Fruit fly (Drosophila melanogaster) whole organism, prepupa: ENCODE data around the gene Obp83a.

Experiments
- CG10631 ChIP-seq: fragments of 200-800 bp; sonication (Bioruptor generic); optimal IDR thresholded peaks from 2 replicates; lab custom pipeline; 2016; ENCODE audit warnings: missing biosample characterization, missing genetic modification characterization
- CG10669 ChIP-seq: fragments of 200-800 bp; sonication (Bioruptor generic); optimal IDR thresholded peaks from 3 replicates; lab custom pipeline; 2018; ENCODE audit warnings: missing biosample characterization, mild to moderate bottlenecking, missing genetic modification characterization, moderate library complexity
- CG11294 ChIP-seq: fragments of 200-800 bp; sonication (Bioruptor generic); IDR thresholded peaks from 2 replicates; pipeline ENCODE4 v1.3.6; 2022; ENCODE audit warnings: missing biosample characterization, missing genetic modification characterization
- CG31627 ChIP-seq: fragments of 200-800 bp; sonication (Bioruptor generic); optimal IDR thresholded peaks from 3 replicates; lab custom pipeline; 2016; ENCODE audit warnings: missing biosample characterization, missing genetic modification characterization
- CG32006 ChIP-seq: fragments of 200-800 bp; sonication (Bioruptor generic); optimal IDR thresholded peaks from 3 replicates; lab custom pipeline; 2017; ENCODE audit warnings: missing biosample characterization, mild to moderate bottlenecking, missing genetic modification characterization
- CG34406 ChIP-seq: fragments of 200-800 bp; sonication (Bioruptor generic); optimal IDR thresholded peaks from 3 replicates; lab custom pipeline; 2016; ENCODE audit warnings: missing biosample characterization, missing genetic modification characterization
- CG6163 ChIP-seq: fragments of 200-800 bp; sonication (Bioruptor generic); IDR thresholded peaks from 3 replicates; pipeline ENCODE4 v1.3.6; 2022; ENCODE audit warnings: missing biosample characterization, missing genetic modification characterization
- CG6792 ChIP-seq: fragments of 200-800 bp; sonication (Bioruptor generic); optimal IDR thresholded peaks from 3 replicates; lab custom pipeline; 2016; ENCODE audit warnings: missing biosample characterization, missing genetic modification characterization
- CG6808 ChIP-seq: fragments of 200-800 bp; sonication (Bioruptor generic); optimal IDR thresholded peaks from 3 replicates; lab custom pipeline; 2017; ENCODE audit warnings: missing biosample characterization, missing genetic modification characterization, mild to moderate bottlenecking, moderate library complexity, missing genetic modification reagents
- CG7368 ChIP-seq: fragments of 200-800 bp; sonication (Bioruptor generic); optimal IDR thresholded peaks from 3 replicates; lab custom pipeline; 2016; ENCODE audit warnings: missing biosample characterization, missing genetic modification characterization
- CG8319 ChIP-seq: fragments of 200-800 bp; sonication (Bioruptor generic); optimal IDR thresholded peaks from 3 replicates; lab custom pipeline; 2016; ENCODE audit warnings: missing biosample characterization, missing genetic modification characterization
- CG8632 ChIP-seq: fragments of 200-800 bp; sonication (Bioruptor generic); optimal IDR thresholded peaks from 3 replicates; lab custom pipeline; 2016; ENCODE audit warnings: missing biosample characterization, missing genetic modification characterization
- CG9139 ChIP-seq: fragments of 200-800 bp; sonication (Bioruptor generic); optimal IDR thresholded peaks from 3 replicates; lab custom pipeline; 2017; ENCODE audit warnings: missing biosample characterization, mild to moderate bottlenecking, missing genetic modification characterization
- Eip78C ChIP-seq: fragments of 200-800 bp; sonication (Bioruptor generic); peaks from one replicate; lab custom pipeline; 2016; ENCODE audit warnings: missing biosample characterization, missing genetic modification characterization
- Ets21C ChIP-seq: fragments of 200-800 bp; sonication (Bioruptor generic); optimal IDR thresholded peaks from 3 replicates; lab custom pipeline; 2016; ENCODE audit warnings: missing biosample characterization, missing genetic modification characterization
- Ets96B ChIP-seq: fragments of 200-800 bp; optimal IDR thresholded peaks from 2 replicates; lab custom pipeline; 2019; ENCODE audit warnings: missing biosample characterization, mild to moderate bottlenecking, missing genetic modification characterization, moderate library complexity
- Gug ChIP-seq: fragments of 200-800 bp; sonication (Bioruptor generic); IDR thresholded peaks from 2 replicates; pipeline ENCODE4 v1.3.6; 2022; ENCODE audit warnings: missing biosample characterization, missing genetic modification characterization
- Hr39 ChIP-seq: fragments of 200-800 bp; sonication (Bioruptor generic); optimal IDR thresholded peaks from 2 replicates; lab custom pipeline; 2016; ENCODE audit warnings: missing biosample characterization, missing genetic modification characterization
- Hr4 ChIP-seq: fragments of 200-800 bp; sonication (Bioruptor generic); optimal IDR thresholded peaks from 3 replicates; lab custom pipeline; 2016; ENCODE audit warnings: missing biosample characterization, missing genetic modification characterization
- Met ChIP-seq: fragments of 200-800 bp; sonication (Bioruptor generic); optimal IDR thresholded peaks from 3 replicates; lab custom pipeline; 2016; ENCODE audit warnings: missing biosample characterization, missing genetic modification characterization
- OdsH ChIP-seq: fragments of 200-800 bp; sonication (Bioruptor generic); optimal IDR thresholded peaks from 3 replicates; lab custom pipeline; 2016; ENCODE audit warnings: missing biosample characterization, missing genetic modification characterization
- Smox ChIP-seq: fragments of 200-800 bp; sonication (Bioruptor generic); optimal IDR thresholded peaks from 3 replicates; lab custom pipeline; 2016; ENCODE audit warnings: missing biosample characterization, missing genetic modification characterization
- Sox14 ChIP-seq: fragments of 200-800 bp; sonication (Bioruptor generic); optimal IDR thresholded peaks from 3 replicates; lab custom pipeline; 2016; ENCODE audit warnings: missing biosample characterization, missing genetic modification characterization
- achi ChIP-seq: fragments of 200-800 bp; sonication (Bioruptor generic); optimal IDR thresholded peaks from 3 replicates; lab custom pipeline; 2016; ENCODE audit warnings: missing biosample characterization, missing genetic modification characterization
- acj6 ChIP-seq: fragments of 200-800 bp; sonication (Bioruptor generic); optimal IDR thresholded peaks from 3 replicates; lab custom pipeline; 2016; ENCODE audit warnings: missing biosample characterization, missing genetic modification characterization
- dsx ChIP-seq: fragments of 200-800 bp; optimal IDR thresholded peaks from 3 replicates; lab custom pipeline; 2019; ENCODE audit warnings: missing biosample characterization, mild to moderate bottlenecking, missing genetic modification characterization, moderate library complexity; ENCODE audit not compliant: poor library complexity, severe bottlenecking
- eg ChIP-seq: fragments of 200-800 bp; sonication (Bioruptor generic); IDR thresholded peaks from 3 replicates; pipeline ENCODE4 v1.3.6; 2022; ENCODE audit warnings: missing biosample characterization, missing genetic modification characterization
- esn ChIP-seq: fragments of 200-800 bp; sonication (Bioruptor generic); optimal IDR thresholded peaks from 2 replicates; lab custom pipeline; 2016; ENCODE audit warnings: missing biosample characterization, mild to moderate bottlenecking, missing genetic modification characterization, moderate library complexity
- fd59A ChIP-seq: fragments of 200-800 bp; sonication (Bioruptor generic); optimal IDR thresholded peaks from 2 replicates; lab custom pipeline; 2017; ENCODE audit warnings: missing biosample characterization, mild to moderate bottlenecking, missing genetic modification characterization, missing genetic modification reagents
- lz ChIP-seq: fragments of 200-800 bp; sonication (Bioruptor generic); optimal IDR thresholded peaks from 3 replicates; lab custom pipeline; 2016; ENCODE audit warnings: missing biosample characterization, missing genetic modification characterization
- pdm3 ChIP-seq: fragments of 200-800 bp; sonication (Bioruptor generic); optimal IDR thresholded peaks from 3 replicates; lab custom pipeline; 2016; ENCODE audit warnings: missing biosample characterization, missing genetic modification characterization
- ss ChIP-seq, 2 experiments: fragments of 200-800 bp; sonication (Bioruptor generic); optimal IDR thresholded peaks; 2 replicates in 1 of 2; 3 replicates in 1 of 2; lab custom pipeline; 2017 to 2018; ENCODE audit warnings: mild to moderate bottlenecking in 2 of 2, missing biosample characterization in 2 of 2, missing genetic modification characterization in 2 of 2, moderate library complexity in 1 of 2
- svp ChIP-seq: fragments of 200-800 bp; sonication (Bioruptor generic); peaks from one replicate; lab custom pipeline; 2016; ENCODE audit warnings: missing biosample characterization, missing genetic modification characterization
- topi ChIP-seq: fragments of 200-800 bp; sonication (Bioruptor generic); optimal IDR thresholded peaks from 3 replicates; lab custom pipeline; 2016; ENCODE audit warnings: missing biosample characterization, missing genetic modification characterization
- vri ChIP-seq: fragments of 200-800 bp; sonication (Bioruptor generic); optimal IDR thresholded peaks from 3 replicates; lab custom pipeline; 2016; ENCODE audit warnings: missing biosample characterization, mild to moderate bottlenecking, missing genetic modification characterization

Gene Obp83a

dm6 chr3R:5998235-5998666 lies 23.2 kb upstream of the Obp83a start (continued):
- TF ChIP-seq CG10631 (GFP tag; lab: Kevin White, UChicago) = peak; percentile 13
- no peak for TF ChIP-seq CG9139
- TF ChIP-seq Sox14 = peak; percentile 35
- TF ChIP-seq Smox (GFP tag; lab: Kevin White, UChicago) = peak; percentile 10
- peak; percentile 34 for TF ChIP-seq Hr4 (GFP tag; lab: Kevin White, UChicago)
- TF ChIP-seq fd59A (GFP tag; lab: Kevin White, UChicago) = peak; percentile 2
- peak; percentile 33 for TF ChIP-seq pdm3
- TF ChIP-seq CG11294 (GFP tag; lab: Robert Waterston, UW) = no peak
- no peak for TF ChIP-seq vri
- peak; percentile 49 for TF ChIP-seq OdsH (GFP tag; lab: Kevin White, UChicago)
- TF ChIP-seq esn = peak; percentile 39
- no peak; the same call in 2 of the 3 replicates for TF ChIP-seq CG6163 (GFP tag; lab: Robert Waterston, UW)
- peak; percentile 57 for TF ChIP-seq CG32006 (GFP tag; lab: Kevin White, UChicago)
- TF ChIP-seq CG10669 (GFP tag; lab: Kevin White, UChicago) = peak; percentile 10
- no peak for TF ChIP-seq CG8632 (GFP tag; lab: Kevin White, UChicago)
- TF ChIP-seq, all 60 proteins: peak for 23

- TF ChIP-seq CG7368 (GFP tag; lab: Kevin White, UChicago) (no peak), svp (GFP tag; lab: Kevin White, UChicago) (peak; percentile 84), ss (GFP tag; optimal IDR thresholded peaks at IDR 0.05; lab: Kevin White, UChicago) (no peak), CG8319 (GFP tag; lab: Kevin White, UChicago) (no peak), topi (GFP tag; lab: Kevin White, UChicago) (no peak), acj6 (GFP tag; lab: Kevin White, UChicago) (no peak), lz (no peak), vri (no peak)
Measured at dm6 chr3R:5997822-5998221, 22.8 kb upstream of the Obp83a start.

dm6 chr3R:5995381-5995780 lies 20.3 kb upstream of the Obp83a start:
- TF ChIP-seq svp (GFP tag; lab: Kevin White, UChicago) = peak; percentile 68
- no peak for TF ChIP-seq Ets21C
- no peak for TF ChIP-seq eg (GFP tag; lab: Robert Waterston, UW)
- TF ChIP-seq CG10669 (GFP tag; lab: Kevin White, UChicago) = peak; percentile 0
- peak; percentile 70 for TF ChIP-seq Eip78C (GFP tag; lab: Kevin White, UChicago)
- no peak for TF ChIP-seq CG6792

dm6 chr3R:5993857-5994256 lies 18.8 kb upstream of the Obp83a start:
- peak; percentile 23 for TF ChIP-seq achi
- TF ChIP-seq lz = peak; percentile 9
- peak; percentile 29 for TF ChIP-seq dsx (GFP tag; lab: Kevin White, UChicago)
- TF ChIP-seq CG32006 (GFP tag; lab: Kevin White, UChicago) = peak; percentile 15
- no peak for TF ChIP-seq Hr39 (GFP tag; lab: Kevin White, UChicago)
- TF ChIP-seq Gug (GFP tag; lab: Robert Waterston, UW) = no peak
- no peak for TF ChIP-seq esn
- peak; percentile 13 for TF ChIP-seq CG6808 (GFP tag; lab: Kevin White, UChicago)
- no peak for TF ChIP-seq CG8632 (GFP tag; lab: Kevin White, UChicago)
- peak; percentile 25 for TF ChIP-seq CG10631 (GFP tag; lab: Kevin White, UChicago)
- peak; percentile 53 for TF ChIP-seq Eip78C (GFP tag; lab: Kevin White, UChicago)
- TF ChIP-seq Met (GFP tag; lab: Kevin White, UChicago) = peak; percentile 9
- TF ChIP-seq Smox (GFP tag; lab: Kevin White, UChicago) = peak; percentile 3
- TF ChIP-seq svp (GFP tag; lab: Kevin White, UChicago) = peak; percentile 68
- no peak for TF ChIP-seq Ets96B (tag; lab: Kevin White, UChicago)
- TF ChIP-seq topi (GFP tag; lab: Kevin White, UChicago) = peak; percentile 3
- peak; percentile 33 for TF ChIP-seq CG10669 (GFP tag; lab: Kevin White, UChicago)
- no peak for TF ChIP-seq CG31627 (GFP tag; lab: Kevin White, UChicago)
- TF ChIP-seq CG34406 (GFP tag; lab: Kevin White, UChicago) = no peak
